Worm (Caenorhabditis elegans) whole organism, L2 larva: ENCODE data around the gene T28A11.18.

Experiments used
- elt-1 ChIP-seq: fragments of 150-350 bp; optimal IDR thresholded peaks from 2 replicates; lab custom pipeline; 2014; ENCODE audit warnings: missing biosample characterization, missing genetic modification characterization
- nhr-11 ChIP-seq: fragments of 150-350 bp; optimal IDR thresholded peaks from 2 replicates; lab custom pipeline; 2014; ENCODE audit warnings: missing biosample characterization, missing genetic modification characterization
- nhr-21 ChIP-seq: fragments of 150-350 bp; optimal IDR thresholded peaks from 2 replicates; lab custom pipeline; 2014; ENCODE audit warnings: missing biosample characterization, missing genetic modification characterization
- nhr-77 ChIP-seq: fragments of 150-350 bp; optimal IDR thresholded peaks from 2 replicates; lab custom pipeline; 2014; ENCODE audit warnings: missing biosample characterization, missing genetic modification characterization
- skn-1 ChIP-seq: sonication (generic microtip); optimal IDR thresholded peaks from 2 replicates; lab custom pipeline; 2017; ENCODE audit warnings: missing biosample characterization, missing genetic modification characterization
- snpc-4 ChIP-seq: fragments of 150-350 bp; optimal IDR thresholded peaks from 2 replicates; lab custom pipeline; 2014; ENCODE audit warnings: missing biosample characterization, missing genetic modification characterization

DNA sequence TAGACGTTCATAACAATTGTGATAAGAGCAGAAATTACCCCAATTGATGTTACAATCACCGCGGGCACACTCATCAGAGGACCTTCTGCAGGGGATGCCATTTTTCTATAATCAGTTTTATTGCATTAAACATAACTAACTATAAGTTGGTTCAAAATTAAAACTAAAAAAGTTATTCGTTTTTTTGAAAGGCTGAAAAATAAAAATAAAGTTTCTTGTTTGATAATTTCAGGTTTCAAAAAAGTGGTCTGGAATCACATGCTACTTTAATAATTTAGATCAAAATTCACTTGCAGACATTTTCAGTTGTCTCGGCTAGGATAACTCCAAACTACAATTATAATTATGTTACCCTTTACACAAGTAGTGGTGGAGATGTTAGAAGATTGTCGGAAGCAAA, 34.0 kb upstream of the T28A11.18 start, which contains the start of gene srbc-1:
- TF ChIP-seq nhr-21 (tag; lab: Kevin White, UChicago) (no peak), nhr-11 (tag; lab: Kevin White, UChicago) (no peak), elt-1 (tag; lab: Kevin White, UChicago) (no peak), snpc-4 (tag; lab: Kevin White, UChicago) (no peak), skn-1 (no peak), nhr-77 (tag; lab: Kevin White, UChicago) (no peak)
